Worm (Caenorhabditis elegans) whole organism, L3 larva: Measurements from ENCODE around the gene F13B9.2.

ENCODE experiments used
- egl-5 ChIP-seq: fragments of 150-350 bp; optimal IDR thresholded peaks from 2 replicates; lab custom pipeline; 2017; ENCODE audit warnings: missing biosample characterization, missing genetic modification reagents, missing genetic modification characterization, inconsistent platforms
- skn-1 ChIP-seq: fragments of 150-350 bp; optimal IDR thresholded peaks from 2 replicates; lab custom pipeline; 2014; ENCODE audit warnings: missing biosample characterization, missing genetic modification characterization
- zag-1 ChIP-seq: fragments of 150-350 bp; optimal IDR thresholded peaks from 2 replicates; lab custom pipeline; 2014; ENCODE audit warnings: missing biosample characterization, missing genetic modification characterization

ce11 chrX:8294586-8294985 lies 9.1 kb downstream of the F13B9.2 start, which contains the start of gene R09F10.3:
- TF ChIP-seq zag-1 (tag; lab: Kevin White, UChicago) (no peak), skn-1 (tag; lab: Kevin White, UChicago) (no peak), egl-5 (tag; lab: Kevin White, UChicago) (no peak)
